Fruit fly (Drosophila melanogaster) whole organism, embryonic: ENCODE results near the gene CG34462.
A peak's percentile ranks its signal among the peaks of the same experiment; 100 is the strongest.

Experiments
- Antp ChIP-seq: fragments of 200-800 bp; sonication (Bioruptor generic); optimal IDR thresholded peaks from 3 replicates; lab custom pipeline; 2016; ENCODE audit warnings: missing biosample characterization, missing genetic modification characterization
- BEAF-32 ChIP-seq: fragments of 200-800 bp; sonication (Bioruptor generic); optimal IDR thresholded peaks from 3 replicates; lab custom pipeline; 2017; ENCODE audit warnings: missing biosample characterization, missing genetic modification characterization, mild to moderate bottlenecking, moderate library complexity, missing genetic modification reagents
- Bdp1 ChIP-seq: fragments of 200-800 bp; sonication (Bioruptor generic); optimal IDR thresholded peaks from 3 replicates; lab custom pipeline; 2016; ENCODE audit warnings: missing biosample characterization, missing genetic modification characterization
- C15 ChIP-seq: fragments of 200-800 bp; sonication (Bioruptor generic); IDR thresholded peaks from 3 replicates; pipeline ENCODE4 v1.3.6; 2022; ENCODE audit warnings: missing biosample characterization, missing genetic modification characterization
- CG10565 ChIP-seq: fragments of 200-800 bp; sonication (Bioruptor generic); optimal IDR thresholded peaks from 3 replicates; lab custom pipeline; 2016; ENCODE audit warnings: missing biosample characterization, mild to moderate bottlenecking, missing genetic modification characterization
- CG12744 ChIP-seq: fragments of 200-800 bp; sonication (Bioruptor generic); optimal IDR thresholded peaks from 2 replicates; lab custom pipeline; 2016; ENCODE audit warnings: missing biosample characterization, missing genetic modification characterization
- CG13424 ChIP-seq: fragments of 200-800 bp; sonication (Bioruptor generic); optimal IDR thresholded peaks from 2 replicates; lab custom pipeline; 2019; ENCODE audit warnings: missing biosample characterization, mild to moderate bottlenecking, missing genetic modification characterization, moderate library complexity
- CG17912 ChIP-seq: fragments of 200-800 bp; sonication (Bioruptor generic); optimal IDR thresholded peaks from 2 replicates; lab custom pipeline; 2018; ENCODE audit warnings: missing biosample characterization, mild to moderate bottlenecking, missing genetic modification characterization
- CG1832 ChIP-seq: fragments of 200-800 bp; sonication (Bioruptor generic); optimal IDR thresholded peaks from 2 replicates; lab custom pipeline; 2017; ENCODE audit warnings: missing biosample characterization, mild to moderate bottlenecking, missing genetic modification characterization, inconsistent platforms
- CG2129 ChIP-seq: fragments of 200-800 bp; sonication (Bioruptor generic); IDR thresholded peaks from 2 replicates; pipeline ENCODE4 v1.3.6; 2022; ENCODE audit warnings: missing biosample characterization, missing genetic modification characterization; ENCODE audit not compliant: partially characterized antibody
- CG30403 ChIP-seq: fragments of 200-800 bp; sonication (Bioruptor generic); optimal IDR thresholded peaks from 3 replicates; lab custom pipeline; 2016; ENCODE audit warnings: missing biosample characterization, missing genetic modification characterization
- CG32767 ChIP-seq: fragments of 200-800 bp; sonication (Bioruptor generic); IDR thresholded peaks from 2 replicates; pipeline ENCODE4 v1.3.6; 2022; ENCODE audit warnings: missing biosample characterization, missing genetic modification characterization
- CG33557 ChIP-seq: fragments of 200-800 bp; sonication (Bioruptor generic); optimal IDR thresholded peaks from 2 replicates; lab custom pipeline; 2019; ENCODE audit warnings: missing biosample characterization, mild to moderate bottlenecking, missing genetic modification characterization, moderate library complexity
- CG3407 ChIP-seq: fragments of 200-800 bp; sonication (Bioruptor generic); optimal IDR thresholded peaks from 2 replicates; lab custom pipeline; 2018; ENCODE audit warnings: missing biosample characterization, mild to moderate bottlenecking, missing genetic modification characterization
- CG7556 ChIP-seq: fragments of 200-800 bp; sonication (Bioruptor generic); optimal IDR thresholded peaks from 2 replicates; lab custom pipeline; 2017; ENCODE audit warnings: missing biosample characterization, mild to moderate bottlenecking, missing genetic modification characterization
- CG7839 ChIP-seq: fragments of 200-800 bp; sonication (Bioruptor generic); optimal IDR thresholded peaks from 3 replicates; lab custom pipeline; 2018; ENCODE audit warnings: missing biosample characterization, mild to moderate bottlenecking, missing genetic modification characterization, moderate library complexity
- CG8281 ChIP-seq: fragments of 200-800 bp; sonication (Bioruptor generic); optimal IDR thresholded peaks from 2 replicates; lab custom pipeline; 2018; ENCODE audit warnings: missing biosample characterization, mild to moderate bottlenecking, missing genetic modification characterization, moderate library complexity
- CG8290 ChIP-seq, 3 experiments: fragments of 200-800 bp; sonication (Bioruptor generic); optimal IDR thresholded peaks; 2 replicates each; lab custom pipeline; 2016 to 2019; ENCODE audit warnings: missing biosample characterization in 3 of 3, missing genetic modification characterization in 3 of 3, mild to moderate bottlenecking in 2 of 3, moderate library complexity in 1 of 3
- CTCF ChIP-seq: fragments of 200-800 bp; sonication (Bioruptor generic); optimal IDR thresholded peaks from 2 replicates; lab custom pipeline; 2017; ENCODE audit warnings: missing biosample characterization, mild to moderate bottlenecking, missing genetic modification characterization, moderate library complexity
- CoRest ChIP-seq: fragments of 200-800 bp; sonication (Bioruptor generic); optimal IDR thresholded peaks from 3 replicates; lab custom pipeline; 2018; ENCODE audit warnings: missing biosample characterization, mild to moderate bottlenecking, missing genetic modification characterization, moderate library complexity
- D19B ChIP-seq: fragments of 200-800 bp; sonication (Bioruptor generic); optimal IDR thresholded peaks from 2 replicates; lab custom pipeline; 2017; ENCODE audit warnings: missing biosample characterization, mild to moderate bottlenecking, missing genetic modification characterization
- Dfd ChIP-seq, 2 experiments: fragments of >200 bp; optimal IDR thresholded peaks; 2 replicates each; lab custom pipeline; 2017; ENCODE audit warnings: missing biosample characterization in 2 of 2, missing genetic modification characterization in 2 of 2
- Doc3 ChIP-seq: fragments of 200-800 bp; sonication (Bioruptor generic); IDR thresholded peaks from 3 replicates; pipeline ENCODE4 v1.3.6; 2022; ENCODE audit warnings: missing biosample characterization, missing genetic modification characterization; ENCODE audit not compliant: partially characterized antibody
- Dref ChIP-seq: fragments of 200-800 bp; sonication (Bioruptor generic); IDR thresholded peaks from 2 replicates; pipeline ENCODE4 v1.3.6; 2022; ENCODE audit warnings: missing biosample characterization, missing genetic modification characterization
- Poxn ChIP-seq: fragments of 200-800 bp; sonication (Bioruptor generic); IDR thresholded peaks from 2 replicates; pipeline ENCODE4 v1.3.6; 2022; ENCODE audit warnings: missing biosample characterization, missing genetic modification characterization
- Sox102F ChIP-seq: fragments of 200-800 bp; sonication (Bioruptor generic); optimal IDR thresholded peaks from 2 replicates; lab custom pipeline; 2018; ENCODE audit warnings: missing biosample characterization, mild to moderate bottlenecking, missing genetic modification characterization, moderate library complexity
- ac ChIP-seq: fragments of 200-800 bp; sonication (Bioruptor generic); optimal IDR thresholded peaks from 3 replicates; lab custom pipeline; 2017; ENCODE audit warnings: missing biosample characterization, mild to moderate bottlenecking, missing genetic modification characterization
- bcd ChIP-seq: fragments of 200-800 bp; sonication (Bioruptor generic); optimal IDR thresholded peaks from 2 replicates; lab custom pipeline; 2017; ENCODE audit warnings: missing biosample characterization, mild to moderate bottlenecking, missing genetic modification characterization
- bowl ChIP-seq: fragments of 200-800 bp; sonication (Bioruptor generic); IDR thresholded peaks from 2 replicates; pipeline ENCODE4 v1.3.6; 2022; ENCODE audit warnings: missing biosample characterization, missing genetic modification characterization
- crol ChIP-seq: fragments of 200-800 bp; sonication (Bioruptor generic); IDR thresholded peaks from 2 replicates; pipeline ENCODE4 v1.3.6; 2022; ENCODE audit warnings: missing biosample characterization, missing genetic modification characterization
- cwo ChIP-seq: fragments of 200-800 bp; sonication (Bioruptor generic); optimal IDR thresholded peaks from 3 replicates; lab custom pipeline; 2017; ENCODE audit warnings: missing biosample characterization, missing genetic modification characterization, mild to moderate bottlenecking, moderate library complexity, missing genetic modification reagents
- ems ChIP-seq: fragments of 200-800 bp; sonication (Bioruptor generic); optimal IDR thresholded peaks from 3 replicates; lab custom pipeline; 2016; ENCODE audit warnings: missing biosample characterization, missing genetic modification characterization
- fd102C ChIP-seq: fragments of 200-800 bp; sonication (Bioruptor generic); optimal IDR thresholded peaks from 2 replicates; lab custom pipeline; 2018; ENCODE audit warnings: missing biosample characterization, mild to moderate bottlenecking, missing genetic modification characterization, moderate library complexity
- gro ChIP-seq: fragments of 200-800 bp; sonication (Bioruptor generic); optimal IDR thresholded peaks from 2 replicates; lab custom pipeline; 2016; ENCODE audit warnings: missing biosample characterization, missing genetic modification characterization
- kah ChIP-seq: fragments of 200-800 bp; sonication (Bioruptor generic); optimal IDR thresholded peaks from 2 replicates; lab custom pipeline; 2018; ENCODE audit warnings: missing biosample characterization, mild to moderate bottlenecking, missing genetic modification characterization
- lbe ChIP-seq: fragments of 200-800 bp; sonication (Bioruptor generic); optimal IDR thresholded peaks from 2 replicates; lab custom pipeline; 2016; ENCODE audit warnings: missing biosample characterization, mild to moderate bottlenecking, missing genetic modification characterization
- nerfin-2 ChIP-seq: fragments of 200-800 bp; sonication (Bioruptor generic); IDR thresholded peaks from 2 replicates; pipeline ENCODE4 v1.3.6; 2022; ENCODE audit warnings: missing biosample characterization, missing genetic modification characterization; ENCODE audit not compliant: partially characterized antibody
- org-1 ChIP-seq: fragments of 200-800 bp; sonication (Bioruptor generic); optimal IDR thresholded peaks from 2 replicates; lab custom pipeline; 2017; ENCODE audit warnings: missing biosample characterization, missing genetic modification characterization
- pan ChIP-seq, 4 experiments: fragments of >200 bp in 3 of 4; fragments of 200-800 bp in 1 of 4; sonication (Bioruptor generic) in 1 of 4; optimal IDR thresholded peaks in 3 of 4; IDR thresholded peaks in 1 of 4; 2 replicates each; pipeline versions ENCODE4 v1.3.6 to Lab custom; 2017 to 2022; ENCODE audit warnings: missing biosample characterization in 2 of 4, missing genetic modification characterization in 2 of 4, mixed read lengths in 1 of 4
- pfk ChIP-seq: fragments of 200-800 bp; sonication (Bioruptor generic); optimal IDR thresholded peaks from 2 replicates; lab custom pipeline; 2018; ENCODE audit warnings: missing biosample characterization, mild to moderate bottlenecking, missing genetic modification characterization, moderate library complexity
- prd ChIP-seq, 3 experiments: fragments of >200 bp in 2 of 3; fragments of 200-800 bp in 1 of 3; sonication (Bioruptor generic) in 1 of 3; optimal IDR thresholded peaks in 2 of 3; IDR thresholded peaks in 1 of 3; 2 replicates in 2 of 3; 3 replicates in 1 of 3; pipeline versions ENCODE4 v1.3.6 to Lab custom; 2017 to 2022; ENCODE audit warnings: missing biosample characterization in 1 of 3, missing genetic modification characterization in 1 of 3
- pum ChIP-seq: fragments of 200-800 bp; sonication (Bioruptor generic); optimal IDR thresholded peaks from 2 replicates; lab custom pipeline; 2016; ENCODE audit warnings: missing biosample characterization, missing genetic modification characterization
- sqz ChIP-seq: fragments of 200-800 bp; sonication (Bioruptor generic); optimal IDR thresholded peaks from 3 replicates; lab custom pipeline; 2018; ENCODE audit warnings: missing biosample characterization, mild to moderate bottlenecking, missing genetic modification characterization
- sug ChIP-seq: fragments of 200-800 bp; optimal IDR thresholded peaks from 2 replicates; lab custom pipeline; 2019; ENCODE audit warnings: missing biosample characterization, mild to moderate bottlenecking, missing genetic modification characterization, moderate library complexity
- ttk ChIP-seq: fragments of 200-800 bp; sonication (Bioruptor generic); IDR thresholded peaks from 2 replicates; pipeline ENCODE4 v2.1.2; 2022; ENCODE audit warnings: missing biosample characterization, missing genetic modification characterization
- twi ChIP-seq: fragments of 200-800 bp; optimal IDR thresholded peaks from 2 replicates; lab custom pipeline; 2019; ENCODE audit warnings: missing biosample characterization, mild to moderate bottlenecking, missing genetic modification characterization, moderate library complexity
- unc-4 ChIP-seq: fragments of 200-800 bp; sonication (Bioruptor generic); IDR thresholded peaks from 2 replicates; pipeline ENCODE4 v1.3.6; 2022; ENCODE audit warnings: missing biosample characterization, missing genetic modification characterization; ENCODE audit not compliant: partially characterized antibody
- vvl ChIP-seq: fragments of 200-800 bp; sonication (Bioruptor generic); IDR thresholded peaks from 2 replicates; pipeline ENCODE4 v1.3.6; 2022; ENCODE audit warnings: missing biosample characterization, missing genetic modification characterization
- zen ChIP-seq: fragments of 200-800 bp; sonication (Bioruptor generic); optimal IDR thresholded peaks from 3 replicates; lab custom pipeline; 2018; ENCODE audit warnings: missing biosample characterization, mild to moderate bottlenecking, missing genetic modification characterization, moderate library complexity

Gene CG34462

dm6 chr3L:8306880-8307279 is 21.5 kb upstream of the CG34462 start, which contains the start of gene Gr66a:
Gr66a (minus strand) TSS chr3L:8306980.
- TF ChIP-seq CTCF (no peak), vvl (no peak), nerfin-2 (GFP tag; lab: Robert Waterston, UW) (no peak), Doc3 (no peak), CG3407 (no peak), CG17912 (GFP tag; lab: Kevin White, UChicago) (no peak), zen (tag; lab: Kevin White, UChicago) (no peak), CG13424 (tag; lab: Kevin White, UChicago) (no peak), ttk (GFP tag; lab: Robert Waterston, UW) (no peak), cwo (GFP tag; lab: Kevin White, UChicago) (no peak), lbe (GFP tag; lab: Kevin White, UChicago) (no peak), pfk (no peak), Sox102F (GFP tag; lab: Kevin White, UChicago) (no peak), org-1 (no peak), CG8281 (tag; lab: Kevin White, UChicago) (no peak), unc-4 (GFP tag; lab: Robert Waterston, UW) (no peak), ems (GFP tag; lab: Kevin White, UChicago) (no peak), CG30403 (GFP tag; lab: Kevin White, UChicago) (no peak)

- TF ChIP-seq gro (GFP tag; lab: Kevin White, UChicago): peak; percentile 54
- TF ChIP-seq CG3407: peak; percentile 9
- peak; percentile 88 for TF ChIP-seq sug (tag; lab: Kevin White, UChicago)
- no peak for TF ChIP-seq CG32767
- TF ChIP-seq D19B: peak; percentile 58
- no peak for TF ChIP-seq C15 (GFP tag; lab: Robert Waterston, UW)
- no peak for TF ChIP-seq CG12744 (GFP tag; lab: Kevin White, UChicago)
- no peak for TF ChIP-seq Poxn
- TF ChIP-seq Antp (GFP tag; lab: Kevin White, UChicago): peak; percentile 43
- peak; percentile 74 for TF ChIP-seq bcd (GFP tag; lab: Kevin White, UChicago)
- TF ChIP-seq Bdp1 (GFP tag; lab: Kevin White, UChicago): peak; percentile 32
- peak; percentile 74 for TF ChIP-seq CG7839
- no peak for TF ChIP-seq CG1832
- TF ChIP-seq BEAF-32 (GFP tag; lab: Kevin White, UChicago): peak; percentile 45
- TF ChIP-seq Dfd (GFP tag; optimal IDR thresholded peaks at IDR 0.05; lab: Kevin White, UChicago): no peak
- peak; percentile 55 for TF ChIP-seq CG8290 (GFP tag; optimal IDR thresholded peaks at IDR 0.05; lab: Kevin White, UChicago)
- TF ChIP-seq CG8290 (tag; optimal IDR thresholded peaks at IDR 0.05; lab: Kevin White, UChicago): no peak
- no peak for TF ChIP-seq ac (GFP tag; lab: Kevin White, UChicago)
- no peak for TF ChIP-seq CG2129 (GFP tag; lab: Robert Waterston, UW)
- TF ChIP-seq sqz (GFP tag; lab: Kevin White, UChicago): no peak
- TF ChIP-seq bowl: no peak
- TF ChIP-seq Dref (GFP tag; lab: Robert Waterston, UW): no peak
- TF ChIP-seq CG10565 (GFP tag; lab: Kevin White, UChicago): no peak
- peak; percentile 58 for TF ChIP-seq CG33557 (GFP tag; lab: Kevin White, UChicago)
- no peak for TF ChIP-seq prd (optimal IDR thresholded peaks at IDR 0.05; lab: Kevin White, UChicago)
- TF ChIP-seq prd (GFP tag; IDR thresholded peaks at IDR 0.05; lab: Robert Waterston, UW): peak; percentile 58; the same call in 2 of the 3 replicates
- TF ChIP-seq twi (tag; lab: Kevin White, UChicago): peak; percentile 61
- TF ChIP-seq pan (optimal IDR thresholded peaks at IDR 0.05; lab: Kevin White, UChicago): no peak
- TF ChIP-seq pan (GFP tag; optimal IDR thresholded peaks at IDR 0.05 in 1 of 2, IDR thresholded peaks at IDR 0.05 in 1 of 2): no peak
- peak; percentile 74 for TF ChIP-seq CG7556 (GFP tag; lab: Kevin White, UChicago)
- no peak for TF ChIP-seq fd102C (GFP tag; lab: Kevin White, UChicago)
- no peak for TF ChIP-seq crol (GFP tag; lab: Robert Waterston, UW)
- TF ChIP-seq pum (GFP tag; lab: Kevin White, UChicago): peak; percentile 51
- TF ChIP-seq kah (GFP tag; lab: Kevin White, UChicago): peak; percentile 70
- peak; percentile 63 for TF ChIP-seq cwo (GFP tag; lab: Kevin White, UChicago)
- TF ChIP-seq CoRest: peak; percentile 84
These were observed 19.5 kb upstream of the CG34462 start, which contains the start of gene BI-1 for dm6 chr3L:8308891-8309352. BI-1 (minus strand) TSS chr3L:8308941.
